Fruit fly (Drosophila melanogaster) Kc167 (cell line): Measurements from ENCODE around the gene Naa20A.

Source experiments
- insv ChIP-seq: fragments of >200 bp; optimal IDR thresholded peaks from 3 replicates; lab custom pipeline; 2018; ENCODE audit warnings: missing external identifiers
- ttk ChIP-seq: sonication (Bioruptor generic); optimal IDR thresholded peaks from 2 replicates; lab custom pipeline; 2017; ENCODE audit warnings: missing external identifiers

DNA sequence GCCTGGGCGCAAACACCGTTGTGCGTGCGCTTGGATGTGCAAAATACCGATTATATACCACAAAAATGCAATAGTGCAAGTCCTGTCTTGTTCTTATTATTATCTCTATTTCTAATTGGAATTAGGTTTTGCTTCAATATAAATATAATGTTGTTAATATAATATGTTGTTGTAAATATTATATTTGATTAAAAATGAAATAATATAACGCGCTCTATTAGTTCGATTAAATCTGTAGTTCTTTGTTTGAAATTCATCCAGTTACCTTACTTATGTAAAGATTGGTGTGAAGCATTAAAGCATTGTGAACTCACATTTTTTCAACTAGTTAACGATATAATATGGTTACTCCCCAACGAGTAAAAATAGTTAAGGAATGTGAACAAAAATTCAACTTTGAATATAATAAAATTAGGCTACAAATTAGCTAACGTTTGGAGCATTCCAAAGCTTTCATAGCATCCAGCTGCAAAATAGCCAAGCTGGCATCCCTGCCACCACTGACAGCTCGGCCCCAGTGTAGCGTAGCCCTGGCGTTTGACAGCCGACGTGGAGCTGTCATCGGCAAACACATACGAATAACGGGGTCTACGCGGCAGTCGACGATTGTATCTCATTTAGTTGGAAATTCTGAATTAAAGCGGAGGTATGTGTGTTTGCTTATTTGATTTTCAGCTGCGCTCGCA lies 20.1 kb upstream of the Naa20A start, which contains the start of the genes CG12237 and Sec61gamma:
- no peak for TF ChIP-seq insv (lab: Kevin White, UChicago)
- no peak for TF ChIP-seq ttk (lab: Kevin White, UChicago)
